Worm (Caenorhabditis elegans) whole organism, young adult: ENCODE results near the gene C36A4.4.
A peak's percentile ranks its signal among the peaks of the same experiment; 100 is the strongest.

Experiments
- C17E4.6 ChIP-seq: fragments of 200-800 bp; sonication (Bioruptor generic); IDR thresholded peaks from 2 replicates; pipeline ENCODE4 v1.3.6; 2022; ENCODE audit warnings: missing genetic modification reagents, missing genetic modification characterization, missing compliant biosample characterization
- F10E7.11 ChIP-seq: sonication (generic microtip); optimal IDR thresholded peaks from 2 replicates; lab custom pipeline; 2017; ENCODE audit warnings: mild to moderate bottlenecking, missing genetic modification characterization, moderate library complexity, missing compliant biosample characterization
- F33H1.4 ChIP-seq: fragments of 200-800 bp; sonication (Bioruptor generic); IDR thresholded peaks from 2 replicates; pipeline ENCODE4 v1.3.6; 2022; ENCODE audit warnings: missing genetic modification reagents, missing genetic modification characterization, missing compliant biosample characterization
- F39B2.1 ChIP-seq: fragments of 200-800 bp; sonication (Bioruptor generic); IDR thresholded peaks from 2 replicates; pipeline ENCODE4 v1.3.6; 2022; ENCODE audit warnings: missing genetic modification reagents, missing genetic modification characterization, missing compliant biosample characterization
- F49E8.2 ChIP-seq: sonication (generic microtip); optimal IDR thresholded peaks from 3 replicates; lab custom pipeline; 2017; ENCODE audit warnings: missing genetic modification characterization, mild to moderate bottlenecking, missing compliant biosample characterization, antibody characterized with exemption, moderate library complexity; ENCODE audit not compliant: insufficient read depth
- F52B5.7 ChIP-seq: sonication (generic microtip); optimal IDR thresholded peaks from 2 replicates; lab custom pipeline; 2016; ENCODE audit warnings: mild to moderate bottlenecking, missing genetic modification characterization, missing compliant biosample characterization
- F55B11.4 ChIP-seq: sonication (generic microtip); optimal IDR thresholded peaks from 2 replicates; lab custom pipeline; 2016; ENCODE audit warnings: missing compliant biosample characterization, missing genetic modification characterization, borderline replicate concordance; ENCODE audit not compliant: insufficient read depth
- F57A8.1 ChIP-seq: fragments of 200-800 bp; sonication (Bioruptor generic); optimal IDR thresholded peaks from 2 replicates; lab custom pipeline; 2018; ENCODE audit warnings: mild to moderate bottlenecking, missing genetic modification characterization, moderate library complexity, missing compliant biosample characterization
- F57C9.4 ChIP-seq: sonication (generic microtip); optimal IDR thresholded peaks from 2 replicates; lab custom pipeline; 2017; ENCODE audit warnings: mild to moderate bottlenecking, missing genetic modification characterization, missing compliant biosample characterization
- K12H6.12 ChIP-seq: fragments of 200-800 bp; sonication (Bioruptor generic); optimal IDR thresholded peaks from 2 replicates; lab custom pipeline; 2018; ENCODE audit warnings: mild to moderate bottlenecking, missing genetic modification characterization, missing compliant biosample characterization
- T07F8.4 ChIP-seq: sonication (generic microtip); optimal IDR thresholded peaks from 2 replicates; lab custom pipeline; 2016; ENCODE audit warnings: mild to moderate bottlenecking, missing genetic modification characterization, moderate library complexity, missing compliant biosample characterization
- T26A5.8 ChIP-seq: sonication (generic microtip); optimal IDR thresholded peaks from 2 replicates; lab custom pipeline; 2016; ENCODE audit warnings: missing genetic modification characterization, missing compliant biosample characterization
- Y95B8A.8 ChIP-seq: fragments of 200-800 bp; sonication (Bioruptor generic); IDR thresholded peaks from 2 replicates; pipeline ENCODE4 v1.3.6; 2022; ENCODE audit warnings: missing genetic modification reagents, missing genetic modification characterization, missing compliant biosample characterization
- akir-1 ChIP-seq: fragments of 200-800 bp; sonication (Bioruptor generic); optimal IDR thresholded peaks from 2 replicates; lab custom pipeline; 2018; ENCODE audit warnings: mild to moderate bottlenecking, missing genetic modification characterization, moderate library complexity, missing compliant biosample characterization
- atf-7 ChIP-seq: sonication (generic microtip); optimal IDR thresholded peaks from 2 replicates; lab custom pipeline; 2017; ENCODE audit warnings: mild to moderate bottlenecking, missing genetic modification characterization, missing compliant biosample characterization
- attf-5 ChIP-seq: fragments of 200-800 bp; sonication (Bioruptor generic); optimal IDR thresholded peaks from 2 replicates; lab custom pipeline; 2018; ENCODE audit warnings: mild to moderate bottlenecking, missing genetic modification characterization, missing compliant biosample characterization
- bed-1 ChIP-seq: fragments of 200-800 bp; sonication (Bioruptor generic); IDR thresholded peaks from 2 replicates; pipeline ENCODE4 v1.3.6; 2022; ENCODE audit warnings: missing genetic modification reagents, missing genetic modification characterization, missing compliant biosample characterization
- bed-2 ChIP-seq: fragments of 200-800 bp; sonication (Bioruptor generic); IDR thresholded peaks from 2 replicates; pipeline ENCODE4 v1.3.6; 2022; ENCODE audit warnings: missing genetic modification reagents, missing genetic modification characterization, missing compliant biosample characterization
- cebp-1 ChIP-seq, 2 experiments: fragments of 200-800 bp in 1 of 2; sonication (Bioruptor generic) in 1 of 2; sonication (generic microtip) in 1 of 2; IDR thresholded peaks in 1 of 2; optimal IDR thresholded peaks in 1 of 2; 2 replicates each; pipeline versions ENCODE4 v1.3.6 to Lab custom; 2017 to 2022; ENCODE audit warnings: missing compliant biosample characterization in 2 of 2, missing genetic modification characterization in 2 of 2, mild to moderate bottlenecking in 1 of 2, missing genetic modification reagents in 1 of 2, moderate library complexity in 1 of 2
- cebp-2 ChIP-seq: fragments of 200-800 bp; sonication (Bioruptor generic); IDR thresholded peaks from 2 replicates; pipeline ENCODE4 v1.3.6; 2022; ENCODE audit warnings: missing genetic modification characterization, missing compliant biosample characterization
- ceh-91 ChIP-seq: fragments of 200-800 bp; sonication (Bioruptor generic); IDR thresholded peaks from 2 replicates; pipeline ENCODE4 v1.3.6; 2022; ENCODE audit warnings: missing genetic modification reagents, missing genetic modification characterization, missing compliant biosample characterization
- dpff-1 ChIP-seq: sonication (generic microtip); optimal IDR thresholded peaks from 2 replicates; lab custom pipeline; 2017; ENCODE audit warnings: mild to moderate bottlenecking, missing genetic modification characterization, missing compliant biosample characterization
- ekl-4 ChIP-seq: fragments of 200-800 bp; sonication (Bioruptor generic); IDR thresholded peaks from 2 replicates; pipeline ENCODE4 v1.3.6; 2022; ENCODE audit warnings: missing genetic modification reagents, missing genetic modification characterization, missing compliant biosample characterization
- him-1 ChIP-seq: sonication (generic microtip); optimal IDR thresholded peaks from 2 replicates; lab custom pipeline; 2016; ENCODE audit warnings: missing genotype, missing genetic modification reagents, missing genetic modification characterization, missing compliant biosample characterization
- hmg-1.2 ChIP-seq: fragments of 200-800 bp; sonication (Bioruptor generic); IDR thresholded peaks from 2 replicates; pipeline ENCODE4 v1.3.6; 2022; ENCODE audit warnings: missing genetic modification reagents, missing genetic modification characterization, missing compliant biosample characterization
- hmg-20 ChIP-seq: fragments of 200-800 bp; sonication (Bioruptor generic); IDR thresholded peaks from 2 replicates; pipeline ENCODE4 v1.3.6; 2022; ENCODE audit warnings: missing genetic modification reagents, missing genetic modification characterization, missing compliant biosample characterization
- hrde-1 ChIP-seq: sonication (generic microtip); optimal IDR thresholded peaks from 2 replicates; lab custom pipeline; 2016; ENCODE audit warnings: missing genetic modification characterization, mild to moderate bottlenecking, missing compliant biosample characterization, moderate library complexity, missing genotype, missing genetic modification reagents, borderline replicate concordance
- lag-1 ChIP-seq: fragments of 200-800 bp; sonication (Bioruptor generic); IDR thresholded peaks from 2 replicates; pipeline ENCODE4 v1.3.6; 2022; ENCODE audit warnings: missing genetic modification reagents, missing genetic modification characterization, missing compliant biosample characterization
- lsl-1 ChIP-seq: fragments of 200-800 bp; sonication (Bioruptor generic); optimal IDR thresholded peaks from 2 replicates; lab custom pipeline; 2018; ENCODE audit warnings: mild to moderate bottlenecking, missing genetic modification characterization, moderate library complexity, missing compliant biosample characterization
- madf-8 ChIP-seq: fragments of 200-800 bp; sonication (Bioruptor generic); conservative IDR thresholded peaks from 2 replicates; pipeline ENCODE4 v1.3.6; 2022; ENCODE audit warnings: missing genetic modification reagents, missing genetic modification characterization, missing compliant biosample characterization
- mcd-1 ChIP-seq: fragments of 200-800 bp; sonication (Bioruptor generic); IDR thresholded peaks from 2 replicates; pipeline ENCODE4 v1.3.6; 2022; ENCODE audit warnings: missing genetic modification reagents, missing genetic modification characterization, missing compliant biosample characterization
- mxl-1 ChIP-seq: sonication (generic microtip); optimal IDR thresholded peaks from 2 replicates; lab custom pipeline; 2016; ENCODE audit warnings: missing genetic modification characterization, missing compliant biosample characterization
- nfya-2 ChIP-seq: fragments of 200-800 bp; sonication (Bioruptor generic); IDR thresholded peaks from 2 replicates; pipeline ENCODE4 v1.3.6; 2022; ENCODE audit warnings: missing genetic modification reagents, missing genetic modification characterization, missing compliant biosample characterization
- nfyb-1 ChIP-seq: fragments of 200-800 bp; sonication (Bioruptor generic); IDR thresholded peaks from 2 replicates; pipeline ENCODE4 v1.3.6; 2022; ENCODE audit warnings: missing genetic modification reagents, missing genetic modification characterization, missing compliant biosample characterization
- nhr-120 ChIP-seq: fragments of 200-800 bp; sonication (Bioruptor generic); IDR thresholded peaks from 2 replicates; pipeline ENCODE4 v1.3.6; 2022; ENCODE audit warnings: missing genetic modification characterization, missing compliant biosample characterization
- nhr-27 ChIP-seq: fragments of 200-800 bp; sonication (Bioruptor generic); optimal IDR thresholded peaks from 2 replicates; lab custom pipeline; 2018; ENCODE audit warnings: mild to moderate bottlenecking, missing genetic modification characterization, moderate library complexity, missing compliant biosample characterization
- nhr-80 ChIP-seq: sonication (generic microtip); optimal IDR thresholded peaks from 2 replicates; lab custom pipeline; 2016; ENCODE audit warnings: missing genetic modification characterization, missing compliant biosample characterization
- nhr-90 ChIP-seq: sonication (generic microtip); optimal IDR thresholded peaks from 2 replicates; lab custom pipeline; 2016; ENCODE audit warnings: missing genotype, mild to moderate bottlenecking, missing genetic modification characterization, missing compliant biosample characterization
- pbrm-1 ChIP-seq: fragments of 200-800 bp; sonication (Bioruptor generic); IDR thresholded peaks from 2 replicates; pipeline ENCODE4 v1.3.6; 2022; ENCODE audit warnings: missing genetic modification reagents, missing genetic modification characterization, missing compliant biosample characterization
- rec-8 ChIP-seq, 2 experiments: sonication (generic microtip); optimal IDR thresholded peaks; 2 replicates each; lab custom pipeline; 2016; ENCODE audit warnings: mild to moderate bottlenecking in 2 of 2, missing genetic modification characterization in 2 of 2, missing genetic modification reagents in 2 of 2, missing genotype in 2 of 2, missing biosample characterization in 1 of 2, missing compliant biosample characterization in 1 of 2, moderate library complexity in 1 of 2
- sea-2 ChIP-seq: fragments of 200-800 bp; sonication (Bioruptor generic); IDR thresholded peaks from 2 replicates; pipeline ENCODE4 v1.3.6; 2022; ENCODE audit warnings: missing genetic modification characterization, missing compliant biosample characterization
- snpc-1.3 ChIP-seq: sonication (generic microtip); optimal IDR thresholded peaks from 2 replicates; lab custom pipeline; 2017; ENCODE audit warnings: missing genetic modification characterization, mild to moderate bottlenecking, missing compliant biosample characterization, antibody characterized with exemption, moderate library complexity, missing genotype, missing genetic modification reagents; ENCODE audit not compliant: insufficient read depth
- sptf-2 ChIP-seq: fragments of 200-800 bp; sonication (Bioruptor generic); optimal IDR thresholded peaks from 2 replicates; lab custom pipeline; 2018; ENCODE audit warnings: mild to moderate bottlenecking, missing genetic modification characterization, missing compliant biosample characterization
- tbp1 ChIP-seq: fragments of 200-800 bp; sonication (Bioruptor generic); optimal IDR thresholded peaks from 2 replicates; lab custom pipeline; 2018; ENCODE audit warnings: mild to moderate bottlenecking, missing genetic modification characterization, missing compliant biosample characterization
- zim-3 ChIP-seq: sonication (generic microtip); optimal IDR thresholded peaks from 2 replicates; lab custom pipeline; 2017; ENCODE audit warnings: mild to moderate bottlenecking, missing genetic modification characterization, moderate library complexity, missing compliant biosample characterization
- ztf-22 ChIP-seq: fragments of 200-800 bp; sonication (Bioruptor generic); optimal IDR thresholded peaks from 2 replicates; lab custom pipeline; 2018; ENCODE audit warnings: mild to moderate bottlenecking, missing genetic modification characterization, moderate library complexity, missing compliant biosample characterization
- ztf-6 ChIP-seq: fragments of 200-800 bp; sonication (Bioruptor generic); IDR thresholded peaks from 2 replicates; pipeline ENCODE4 v1.3.6; 2022; ENCODE audit warnings: missing genetic modification reagents, missing genetic modification characterization, missing compliant biosample characterization

The C36A4.4 gene

ce11 chrIII:3867378-3867904, 24.0 kb upstream of the C36A4.4 start, which contains the start of gene rpl-3 (continued):
- TF ChIP-seq him-1 (tag; lab: Kevin White, UChicago) (peak; percentile 99), C17E4.6 (peak; percentile 100), attf-5 (peak; percentile 100), ztf-6 (GFP tag; lab: Robert Waterston, UW) (peak; percentile 100), F55B11.4 (tag; lab: Kevin White, UChicago) (no peak), K12H6.12 (peak; percentile 100), pbrm-1 (GFP tag; lab: Robert Waterston, UW) (peak; percentile 100), nhr-120 (peak; percentile 99), cebp-1 (GFP tag; IDR thresholded peaks at IDR 0.05; lab: Robert Waterston, UW) (peak; percentile 98), cebp-1 (tag; optimal IDR thresholded peaks at IDR 0.05; lab: Kevin White, UChicago) (peak; percentile 100), mcd-1 (GFP tag; lab: Robert Waterston, UW) (peak; percentile 100), nhr-90 (peak; percentile 99), ztf-22 (GFP tag; lab: Kevin White, UChicago) (peak; percentile 100), sea-2 (GFP tag; lab: Robert Waterston, UW) (peak; percentile 98), nhr-27 (tag; lab: Kevin White, UChicago) (peak; percentile 99), F57A8.1 (peak; percentile 89), T26A5.8 (tag; lab: Kevin White, UChicago) (peak; percentile 99), rec-8 (tag; optimal IDR thresholded peaks at IDR 0.05; lab: Kevin White, UChicago) (peak; percentile 95 to 99), mxl-1 (tag; lab: Kevin White, UChicago) (peak; percentile 92), F52B5.7 (tag; lab: Kevin White, UChicago) (peak; percentile 100), hmg-20 (GFP tag; lab: Robert Waterston, UW) (peak; percentile 98), akir-1 (GFP tag; lab: Kevin White, UChicago) (peak; percentile 93), snpc-1.3 (peak; percentile 98), F49E8.2 (tag; lab: Kevin White, UChicago) (peak; percentile 100), tbp1 (GFP tag; lab: Kevin White, UChicago) (peak; percentile 85), nfya-2 (GFP tag; lab: Robert Waterston, UW) (peak; percentile 98), nfyb-1 (GFP tag; lab: Robert Waterston, UW) (peak; percentile 100), Y95B8A.8 (GFP tag; lab: Robert Waterston, UW) (peak; percentile 100), dpff-1 (peak; percentile 100), atf-7 (tag; lab: Kevin White, UChicago) (peak; percentile 100), cebp-2 (GFP tag; lab: Robert Waterston, UW) (peak; percentile 100), hmg-1.2 (GFP tag; lab: Robert Waterston, UW) (peak; percentile 98), F39B2.1 (peak; percentile 98), F33H1.4 (GFP tag; lab: Robert Waterston, UW) (peak; percentile 99), nhr-80 (tag; lab: Kevin White, UChicago) (peak; percentile 100), F10E7.11 (tag; lab: Kevin White, UChicago) (peak; percentile 99), sptf-2 (GFP tag; lab: Kevin White, UChicago) (peak; percentile 96), T07F8.4 (peak; percentile 95), bed-1 (GFP tag; lab: Robert Waterston, UW) (peak; percentile 99), bed-2 (GFP tag; lab: Robert Waterston, UW) (peak; percentile 98), madf-8 (GFP tag; lab: Robert Waterston, UW) (peak; percentile 96), lag-1 (GFP tag; lab: Robert Waterston, UW) (peak; percentile 97), zim-3 (peak; percentile 99), ekl-4 (peak; percentile 100), ceh-91 (GFP tag; lab: Robert Waterston, UW) (peak; percentile 100), lsl-1 (GFP tag; lab: Kevin White, UChicago) (peak; percentile 100), hrde-1 (tag; lab: Kevin White, UChicago) (peak; percentile 98), F57C9.4 (peak; percentile 99)
